Worm (Caenorhabditis elegans) whole organism, midembryonic: ENCODE measurements around the gene cdh-8.
A peak's percentile ranks its signal among the peaks of the same experiment; 100 is the strongest.

ENCODE experiments used
- T22C8.4 ChIP-seq: fragments of 200-800 bp; sonication (Bioruptor generic); IDR thresholded peaks from 2 replicates; pipeline ENCODE4 v1.3.6; 2022; ENCODE audit warnings: missing genetic modification characterization, missing compliant biosample characterization
- cog-1 ChIP-seq: sonication (generic microtip); optimal IDR thresholded peaks from 2 replicates; lab custom pipeline; 2016; ENCODE audit warnings: missing genetic modification characterization, missing compliant biosample characterization
- flt-1 ChIP-seq: fragments of 200-800 bp; sonication (Bioruptor generic); IDR thresholded peaks from 2 replicates; pipeline ENCODE4 v1.3.6; 2022; ENCODE audit warnings: missing genetic modification characterization, missing compliant biosample characterization
- klf-2 ChIP-seq: fragments of 200-800 bp; sonication (Bioruptor generic); conservative IDR thresholded peaks from 2 replicates; pipeline ENCODE4 v1.3.6; 2022; ENCODE audit warnings: missing genetic modification reagents, missing genetic modification characterization, missing compliant biosample characterization
- med-1 ChIP-seq: sonication (generic microtip); optimal IDR thresholded peaks from 2 replicates; lab custom pipeline; 2017; ENCODE audit warnings: missing genetic modification characterization, mild to moderate bottlenecking, missing compliant biosample characterization, antibody characterized with exemption, missing genetic modification reagents; ENCODE audit not compliant: insufficient read depth
- ref-1 ChIP-seq: fragments of 200-800 bp; sonication (Bioruptor generic); conservative IDR thresholded peaks from 2 replicates; pipeline ENCODE4 v1.3.6; 2022; ENCODE audit warnings: missing genetic modification reagents, missing genetic modification characterization, missing compliant biosample characterization
- tab-1 ChIP-seq: fragments of 200-800 bp; sonication (Bioruptor generic); IDR thresholded peaks from 2 replicates; pipeline ENCODE4 v1.3.6; 2022; ENCODE audit warnings: missing genetic modification characterization, missing compliant biosample characterization
- ztf-23 ChIP-seq: fragments of 200-800 bp; sonication (Bioruptor generic); IDR thresholded peaks from 2 replicates; pipeline ENCODE4 v1.3.6; 2022; ENCODE audit warnings: missing genetic modification reagents, missing genetic modification characterization, missing compliant biosample characterization
- ztf-29 ChIP-seq: fragments of 200-800 bp; sonication (Bioruptor generic); IDR thresholded peaks from 2 replicates; pipeline ENCODE4 v1.3.6; 2022; ENCODE audit warnings: missing genetic modification reagents, missing genetic modification characterization, missing compliant biosample characterization

cdh-8 gene

DNA sequence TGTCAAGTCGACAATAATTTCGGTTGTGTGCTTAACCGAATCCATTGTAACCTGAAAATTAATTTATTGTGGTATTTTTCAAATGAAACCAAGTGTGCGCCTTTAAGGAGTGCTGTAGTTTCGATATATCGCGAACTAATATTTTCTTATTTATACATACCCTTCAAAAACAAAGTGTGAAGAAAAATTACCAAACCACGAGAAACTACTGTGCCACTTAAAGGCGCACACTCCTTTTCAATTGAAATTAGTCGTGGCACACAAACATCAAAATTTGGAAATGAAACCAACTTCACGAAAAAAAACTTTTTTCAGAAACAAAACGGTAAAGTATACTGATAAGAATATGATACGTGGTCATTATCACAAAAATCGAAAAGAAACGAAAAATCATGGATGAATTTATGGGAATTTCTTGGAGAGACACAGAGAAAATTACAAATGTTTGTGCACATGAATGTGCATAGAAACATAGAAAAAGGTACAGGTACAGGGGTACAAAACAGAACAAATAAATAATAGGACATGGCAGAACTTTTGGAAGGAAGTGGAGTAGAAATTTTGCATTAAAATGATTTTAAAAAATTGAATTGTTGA, 43.6 kb downstream of the cdh-8 start, which contains the start of gene spl-1:
TSS of gene spl-1 (minus strand) at position 51 of the 597 bp plus-strand sequence.
- TF ChIP-seq cog-1 (tag; lab: Kevin White, UChicago): no peak
- TF ChIP-seq T22C8.4 (GFP tag; lab: Robert Waterston, UW): no peak
- no peak for TF ChIP-seq ztf-29 (GFP tag; lab: Robert Waterston, UW)
- no peak for TF ChIP-seq ref-1 (GFP tag; lab: Robert Waterston, UW)
- no peak for TF ChIP-seq med-1
- no peak for TF ChIP-seq klf-2 (GFP tag; lab: Robert Waterston, UW)
- TF ChIP-seq tab-1 (GFP tag; lab: Robert Waterston, UW): no peak
- no peak for TF ChIP-seq ztf-23 (GFP tag; lab: Robert Waterston, UW)
- TF ChIP-seq flt-1: no peak

ce11 chrIV:385150-385937, 45.7 kb downstream of the cdh-8 start, which contains the start of gene rps-24:
TSS of gene rps-24 (plus strand) at chrIV:385887.
- TF ChIP-seq tab-1 (GFP tag; lab: Robert Waterston, UW): peak; percentile 78; the same call in 1 of the 2 replicates
- peak; percentile 93 for TF ChIP-seq ztf-23 (GFP tag; lab: Robert Waterston, UW)
- peak; percentile 87 for TF ChIP-seq klf-2 (GFP tag; lab: Robert Waterston, UW)
- 0 out of 2 replicates have a peak, but pooled peaks have one; percentile 39 for TF ChIP-seq ref-1 (GFP tag; lab: Robert Waterston, UW)
- peak; percentile 85 for TF ChIP-seq ztf-29 (GFP tag; lab: Robert Waterston, UW)
- peak; percentile 72 for TF ChIP-seq T22C8.4 (GFP tag; lab: Robert Waterston, UW)
- peak; percentile 84 for TF ChIP-seq cog-1 (tag; lab: Kevin White, UChicago)
- TF ChIP-seq flt-1: peak; percentile 86

DNA sequence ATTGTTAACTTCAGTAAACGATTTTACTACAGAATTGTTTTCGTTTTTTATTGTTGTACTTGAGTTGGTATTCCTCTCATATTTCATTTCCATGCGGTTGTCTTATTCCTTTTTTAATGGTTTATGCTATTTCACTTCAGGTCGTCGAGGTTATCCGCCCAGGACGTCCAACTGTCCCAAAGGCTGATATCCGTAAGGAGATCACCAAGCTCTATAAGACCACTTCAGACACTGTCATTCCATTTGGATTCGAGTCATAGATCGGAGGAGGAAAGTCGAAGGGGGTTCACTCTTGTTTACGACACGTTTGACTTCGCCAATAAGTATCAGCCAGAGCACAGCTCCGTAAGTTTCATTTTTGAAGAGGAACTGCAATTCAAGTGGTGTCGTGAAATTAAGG, 47.0 kb downstream of the cdh-8 start, which contains the start of gene T07A9.14:
TSS of gene T07A9.14 (plus strand) at position 124 of the 400 bp plus-strand sequence.
- TF ChIP-seq cog-1 (tag; lab: Kevin White, UChicago) (no peak), ztf-23 (GFP tag; lab: Robert Waterston, UW) (no peak), flt-1 (no peak), klf-2 (GFP tag; lab: Robert Waterston, UW) (no peak), ref-1 (GFP tag; lab: Robert Waterston, UW) (no peak), med-1 (no peak), ztf-29 (GFP tag; lab: Robert Waterston, UW) (no peak), tab-1 (GFP tag; lab: Robert Waterston, UW) (no peak), T22C8.4 (GFP tag; lab: Robert Waterston, UW) (no peak)

- no peak for TF ChIP-seq ztf-23 (GFP tag; lab: Robert Waterston, UW)
- no peak for TF ChIP-seq ztf-29 (GFP tag; lab: Robert Waterston, UW)
- no peak for TF ChIP-seq klf-2 (GFP tag; lab: Robert Waterston, UW)
- TF ChIP-seq med-1: no peak
- TF ChIP-seq tab-1 (GFP tag; lab: Robert Waterston, UW): no peak
- TF ChIP-seq flt-1: no peak
- TF ChIP-seq ref-1 (GFP tag; lab: Robert Waterston, UW): no peak
- TF ChIP-seq T22C8.4 (GFP tag; lab: Robert Waterston, UW): no peak
- no peak for TF ChIP-seq cog-1 (tag; lab: Kevin White, UChicago)
Measured at ce11 chrIV:387283-388048, 47.9 kb downstream of the cdh-8 start.

DNA sequence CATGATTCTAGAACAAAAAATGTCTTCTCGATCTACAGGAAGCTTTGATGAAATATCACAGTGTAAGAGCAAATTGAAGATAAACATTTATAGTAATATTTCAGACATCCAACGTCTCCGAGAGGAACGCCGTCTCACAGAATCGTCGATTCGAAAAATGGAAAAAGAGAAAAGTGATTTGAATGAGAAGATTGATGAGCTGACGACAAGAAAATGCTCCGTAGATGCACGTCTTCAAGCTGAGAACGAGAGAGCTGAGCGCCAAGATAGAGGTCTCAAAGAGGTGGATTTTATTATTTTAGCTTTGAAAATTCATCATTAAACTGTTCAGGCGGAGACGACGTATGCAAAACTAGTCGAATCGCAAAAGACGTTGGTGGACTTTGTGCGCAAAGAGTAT, 48.5 kb downstream of the cdh-8 start, which contains the start of gene ssna-1:
TSS of gene ssna-1 (plus strand) at position 12 of the 400 bp plus-strand sequence.
- 0 out of 2 replicates have a peak, but pooled peaks have one; percentile 38 for TF ChIP-seq flt-1
- TF ChIP-seq T22C8.4 (GFP tag; lab: Robert Waterston, UW): no peak

DNA sequence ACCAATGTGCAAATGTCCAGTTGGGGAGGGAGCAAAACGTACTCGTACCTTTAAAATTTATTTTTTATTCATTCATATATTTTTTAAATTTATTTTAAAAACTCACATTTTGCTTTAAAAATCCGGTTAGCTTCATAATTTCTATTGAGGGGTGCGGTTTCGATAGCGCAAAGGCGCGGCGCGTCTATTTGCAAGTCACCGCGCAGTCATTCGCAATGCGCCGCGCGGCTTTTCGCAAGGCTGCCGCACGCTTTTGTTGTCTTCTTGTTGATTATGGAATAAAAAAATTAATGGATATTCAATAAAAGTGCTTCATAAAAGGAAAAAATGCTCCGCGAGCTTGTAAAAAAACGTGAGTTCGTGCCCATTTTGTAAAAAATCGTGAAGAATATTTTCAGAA, 50.7 kb downstream of the cdh-8 start, which contains the start of the genes ears-2 and uncp-18:
TSS of gene ears-2 (minus strand) at position 190 of the 400 bp plus-strand sequence.
TSS of gene uncp-18 (plus strand) at position 282 of the 400 bp plus-strand sequence.
- TF ChIP-seq ztf-23 (GFP tag; lab: Robert Waterston, UW) (peak; percentile 98), klf-2 (GFP tag; lab: Robert Waterston, UW) (peak; percentile 99), T22C8.4 (GFP tag; lab: Robert Waterston, UW) (peak; percentile 96), ztf-29 (GFP tag; lab: Robert Waterston, UW) (peak; percentile 97), flt-1 (peak; percentile 95), tab-1 (GFP tag; lab: Robert Waterston, UW) (peak; percentile 97), cog-1 (tag; lab: Kevin White, UChicago) (peak; percentile 95), med-1 (peak; percentile 98), ref-1 (GFP tag; lab: Robert Waterston, UW) (peak; percentile 87)

ce11 chrIV:393409-393930, 53.9 kb downstream of the cdh-8 start, which contains the start of the genes T07A9.15 and nog-1:
TSS of gene T07A9.15 (minus strand) at chrIV:393546.
TSS of gene nog-1 (plus strand) at chrIV:393880.
- no peak for TF ChIP-seq T22C8.4 (GFP tag; lab: Robert Waterston, UW)
- no peak for TF ChIP-seq cog-1 (tag; lab: Kevin White, UChicago)
- TF ChIP-seq ztf-29 (GFP tag; lab: Robert Waterston, UW): no peak
- TF ChIP-seq med-1: no peak
- TF ChIP-seq ztf-23 (GFP tag; lab: Robert Waterston, UW): peak; percentile 27; the same call in 1 of the 2 replicates
- no peak for TF ChIP-seq tab-1 (GFP tag; lab: Robert Waterston, UW)
- TF ChIP-seq klf-2 (GFP tag; lab: Robert Waterston, UW): no peak
- 0 out of 2 replicates have a peak, but pooled peaks have one; percentile 57 for TF ChIP-seq flt-1
- TF ChIP-seq ref-1 (GFP tag; lab: Robert Waterston, UW): no peak

DNA sequence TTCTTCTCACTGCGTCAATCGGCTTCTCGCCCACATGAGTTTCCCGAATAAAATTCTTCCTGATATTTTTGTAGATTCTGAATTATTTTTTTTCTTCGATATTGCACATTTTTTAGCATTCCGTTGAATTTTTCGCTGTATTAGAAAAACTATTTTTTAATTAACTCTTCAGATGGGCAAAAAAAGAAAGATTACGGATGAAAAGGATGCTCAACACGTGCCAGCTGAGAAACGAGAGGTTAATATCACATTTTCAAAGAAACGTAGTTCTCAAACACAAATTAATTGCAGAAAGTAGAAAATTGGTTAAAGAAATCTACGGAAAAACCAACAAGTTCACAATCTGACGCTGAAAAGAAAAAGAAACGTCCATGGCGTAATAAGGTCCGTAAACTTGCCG, 56.8 kb downstream of the cdh-8 start, which contains the start of gene rrp-8:
TSS of gene rrp-8 (plus strand) at position 173 of the 400 bp plus-strand sequence.
- TF ChIP-seq ref-1 (GFP tag; lab: Robert Waterston, UW): no peak
- TF ChIP-seq ztf-23 (GFP tag; lab: Robert Waterston, UW): no peak
- no peak for TF ChIP-seq cog-1 (tag; lab: Kevin White, UChicago)
- TF ChIP-seq ztf-29 (GFP tag; lab: Robert Waterston, UW): no peak
- no peak for TF ChIP-seq T22C8.4 (GFP tag; lab: Robert Waterston, UW)
- TF ChIP-seq klf-2 (GFP tag; lab: Robert Waterston, UW): no peak
- no peak for TF ChIP-seq flt-1
- TF ChIP-seq tab-1 (GFP tag; lab: Robert Waterston, UW): no peak
- TF ChIP-seq med-1: no peak
